Fruit fly (Drosophila melanogaster): ENCODE measurements around the gene CG5646.

The CG5646 gene

dm6 chr3R:27604636-27605443 is 43.7 kb upstream of the CG5646 start (continued):
- TF ChIP-seq CG2712 (tag; optimal IDR thresholded peaks at IDR 0.05) (peak; percentile 46), jing (GFP tag; optimal IDR thresholded peaks at IDR 0.05) (no peak), gem (tag; optimal IDR thresholded peaks at IDR 0.05) (peak; percentile 58), zf30C (GFP tag; optimal IDR thresholded peaks at IDR 0.05) (no peak), dimm (GFP tag; IDR thresholded peaks at IDR 0.05) (no peak), Dek (tag; optimal IDR thresholded peaks at IDR 0.05) (no peak), da (GFP tag; optimal IDR thresholded peaks at IDR 0.05) (no peak), bcd (GFP tag; optimal IDR thresholded peaks at IDR 0.05) (no peak), bigmax (GFP tag; optimal IDR thresholded peaks at IDR 0.05) (no peak), CG7963 (GFP tag; IDR thresholded peaks at IDR 0.05; ENCODE audit: partially characterized antibody) (no peak), CG3281 (GFP tag; optimal IDR thresholded peaks at IDR 0.05) (peak; percentile 1), chinmo (GFP tag; IDR thresholded peaks at IDR 0.05; ENCODE audit: partially characterized antibody) (no peak), CG32772 (GFP tag; IDR thresholded peaks at IDR 0.05) (no peak), dysf (GFP tag; IDR thresholded peaks at IDR 0.05) (peak; percentile 49; the same call in 1 of the 3 replicates), Dad (GFP tag; optimal IDR thresholded peaks at IDR 0.05) (peak; percentile 2), Fer3 (tag; optimal IDR thresholded peaks at IDR 0.05) (no peak), tio (GFP tag; optimal IDR thresholded peaks at IDR 0.05) (no peak), disco-r (GFP tag; optimal IDR thresholded peaks at IDR 0.05) (no peak), zfh2 (GFP tag; optimal IDR thresholded peaks at IDR 0.05) (peak; percentile 15), shn (GFP tag; optimal IDR thresholded peaks at IDR 0.05) (peak; percentile 2), CG17802 (tag; optimal IDR thresholded peaks at IDR 0.05) (no peak), ken (GFP tag; IDR thresholded peaks at IDR 0.05) (no peak), ham (GFP tag; IDR thresholded peaks at IDR 0.05) (no peak), lab (GFP tag; optimal IDR thresholded peaks at IDR 0.05) (peak; percentile 31), CG3995 (GFP tag; optimal IDR thresholded peaks at IDR 0.05) (no peak), tll (GFP tag; optimal IDR thresholded peaks at IDR 0.05) (no peak), CG12155 (GFP tag; optimal IDR thresholded peaks at IDR 0.05) (no peak), CG9215 (GFP tag; IDR thresholded peaks at IDR 0.05) (no peak), Hr39 (optimal IDR thresholded peaks at IDR 0.05) (no peak), Rfx (GFP tag; IDR thresholded peaks at IDR 0.05) (no peak), CG13424 (tag; optimal IDR thresholded peaks at IDR 0.05) (no peak), CG11504 (tag; optimal IDR thresholded peaks at IDR 0.05) (peak; percentile 28), Scr (GFP tag; IDR thresholded peaks at IDR 0.05; ENCODE audit: partially characterized antibody) (no peak), PHDP (tag; optimal IDR thresholded peaks at IDR 0.05) (peak; percentile 38), yki (optimal IDR thresholded peaks at IDR 0.05) (no peak), CG8281 (tag; optimal IDR thresholded peaks at IDR 0.05) (no peak), CG12104 (GFP tag; optimal IDR thresholded peaks at IDR 0.05) (no peak), TFAM (GFP tag; optimal IDR thresholded peaks at IDR 0.05) (no peak), fd102C (GFP tag; optimal IDR thresholded peaks at IDR 0.05) (no peak), CG13123 (GFP tag; optimal IDR thresholded peaks at IDR 0.05) (no peak), CG18011 (GFP tag; optimal IDR thresholded peaks at IDR 0.05) (no peak), CG11247 (GFP tag; IDR thresholded peaks at IDR 0.05) (no peak), CG42726 (GFP tag; IDR thresholded peaks at IDR 0.05; ENCODE audit: partially characterized antibody) (no peak), ap (GFP tag; IDR thresholded peaks at IDR 0.05) (no peak), nerfin-2 (GFP tag; IDR thresholded peaks at IDR 0.05; ENCODE audit: partially characterized antibody) (no peak), CG4328 (GFP tag; optimal IDR thresholded peaks at IDR 0.05) (no peak), zen (tag; optimal IDR thresholded peaks at IDR 0.05) (no peak), CG11695 (GFP tag; IDR thresholded peaks at IDR 0.05) (0 out of 3 replicates have a peak, but pooled peaks have one; percentile 17), B-H1 (GFP tag; IDR thresholded peaks at IDR 0.05) (no peak), CG14050 (GFP tag; IDR thresholded peaks at IDR 0.05) (no peak)

Measured in whole organism, embryonic.